Worm (Caenorhabditis elegans) whole organism, L4/young adult: ENCODE measurements around the gene C01G6.3.

Experiments
- W03F9.2 ChIP-seq: fragments of 150-350 bp; optimal IDR thresholded peaks from 2 replicates; lab custom pipeline; 2014; ENCODE audit warnings: missing biosample characterization, missing genetic modification characterization
- dao-5 ChIP-seq: sonication (generic microtip); optimal IDR thresholded peaks from 2 replicates; lab custom pipeline; 2016; ENCODE audit warnings: missing genotype, missing genetic modification characterization, moderate library complexity, missing compliant biosample characterization
- him-1 ChIP-seq: sonication (generic microtip); optimal IDR thresholded peaks from 2 replicates; lab custom pipeline; 2016; ENCODE audit warnings: missing genotype, missing genetic modification reagents, missing genetic modification characterization, missing compliant biosample characterization

- TF ChIP-seq W03F9.2 (tag; lab: Kevin White, UChicago) = no peak
- TF ChIP-seq dao-5 = no peak
- TF ChIP-seq him-1 (tag; lab: Kevin White, UChicago) = no peak
These were observed 30.0 kb downstream of the C01G6.3 start for ce11 chrII:9299679-9300078.
